Fruit fly (Drosophila melanogaster) whole organism, embryonic: Measurements from ENCODE around the gene mats.

ENCODE experiments used
- Adf1 ChIP-seq: fragments of 200-800 bp; sonication (Bioruptor generic); IDR thresholded peaks from 2 replicates; pipeline ENCODE4 v1.3.6; 2022; ENCODE audit warnings: missing biosample characterization, missing genetic modification characterization
- Atf-2 ChIP-seq: fragments of 200-800 bp; sonication (Bioruptor generic); optimal IDR thresholded peaks from 2 replicates; lab custom pipeline; 2016; ENCODE audit warnings: missing biosample characterization, missing genetic modification characterization
- CG10209 ChIP-seq: fragments of 200-800 bp; sonication (Bioruptor generic); optimal IDR thresholded peaks from 3 replicates; lab custom pipeline; 2017; ENCODE audit warnings: missing biosample characterization, mild to moderate bottlenecking, missing genetic modification characterization, missing genetic modification reagents
- CG10462 ChIP-seq: fragments of 200-800 bp; sonication (Bioruptor generic); optimal IDR thresholded peaks from 2 replicates; lab custom pipeline; 2016; ENCODE audit warnings: missing biosample characterization, missing genetic modification characterization
- CG14014 ChIP-seq: fragments of 200-800 bp; sonication (Bioruptor generic); IDR thresholded peaks from 2 replicates; pipeline ENCODE4 v1.3.6; 2022; ENCODE audit warnings: missing biosample characterization, missing genetic modification characterization
- CG15479 ChIP-seq: fragments of 200-800 bp; sonication (Bioruptor generic); optimal IDR thresholded peaks from 3 replicates; lab custom pipeline; 2019; ENCODE audit warnings: missing biosample characterization, mild to moderate bottlenecking, missing genetic modification characterization, moderate library complexity
- CG2678 ChIP-seq: fragments of 200-800 bp; sonication (Bioruptor generic); optimal IDR thresholded peaks from 3 replicates; lab custom pipeline; 2019; ENCODE audit warnings: missing biosample characterization, mild to moderate bottlenecking, missing genetic modification characterization, moderate library complexity
- CG30431 ChIP-seq: fragments of 200-800 bp; sonication (Bioruptor generic); optimal IDR thresholded peaks from 2 replicates; lab custom pipeline; 2017; ENCODE audit warnings: missing biosample characterization, missing genetic modification characterization
- CG3407 ChIP-seq: fragments of 200-800 bp; sonication (Bioruptor generic); optimal IDR thresholded peaks from 2 replicates; lab custom pipeline; 2018; ENCODE audit warnings: missing biosample characterization, mild to moderate bottlenecking, missing genetic modification characterization
- CG8281 ChIP-seq: fragments of 200-800 bp; sonication (Bioruptor generic); optimal IDR thresholded peaks from 2 replicates; lab custom pipeline; 2018; ENCODE audit warnings: missing biosample characterization, mild to moderate bottlenecking, missing genetic modification characterization, moderate library complexity
- D ChIP-seq, 2 experiments: fragments of 200-800 bp in 1 of 2; fragments of >200 bp in 1 of 2; sonication (Bioruptor generic) in 1 of 2; optimal IDR thresholded peaks; 2 replicates in 1 of 2; 3 replicates in 1 of 2; lab custom pipeline; 2017; ENCODE audit warnings: mild to moderate bottlenecking in 1 of 2, missing biosample characterization in 1 of 2, missing genetic modification characterization in 1 of 2, missing genetic modification reagents in 1 of 2
- Deaf1 ChIP-seq: fragments of 200-800 bp; optimal IDR thresholded peaks from 3 replicates; lab custom pipeline; 2019; ENCODE audit warnings: missing biosample characterization, mild to moderate bottlenecking, missing genetic modification characterization, moderate library complexity
- Dp ChIP-seq: fragments of 200-800 bp; sonication (Bioruptor generic); optimal IDR thresholded peaks from 2 replicates; lab custom pipeline; 2018; ENCODE audit warnings: missing biosample characterization, mild to moderate bottlenecking, missing genetic modification characterization, moderate library complexity
- Hand ChIP-seq: fragments of 200-800 bp; sonication (Bioruptor generic); optimal IDR thresholded peaks from 2 replicates; lab custom pipeline; 2017; ENCODE audit warnings: mild to moderate bottlenecking, missing biosample characterization, missing genetic modification reagents, missing genetic modification characterization
- Hr3 ChIP-seq: fragments of 200-800 bp; sonication (Bioruptor generic); optimal IDR thresholded peaks from 3 replicates; lab custom pipeline; 2016; ENCODE audit warnings: missing biosample characterization, missing genetic modification characterization
- Hr51 ChIP-seq, 2 experiments: fragments of 200-800 bp; sonication (Bioruptor generic); optimal IDR thresholded peaks; 2 replicates in 1 of 2; 3 replicates in 1 of 2; lab custom pipeline; 2016 to 2018; ENCODE audit warnings: missing biosample characterization in 2 of 2, missing genetic modification characterization in 2 of 2, mild to moderate bottlenecking in 1 of 2, moderate library complexity in 1 of 2
- Med ChIP-seq: fragments of 200-800 bp; sonication (Bioruptor generic); peaks from one replicate; lab custom pipeline; 2016; ENCODE audit warnings: missing biosample characterization, missing genetic modification characterization, mild to moderate bottlenecking, inconsistent platforms, moderate library complexity
- NFAT ChIP-seq: fragments of 200-800 bp; sonication (Bioruptor generic); IDR thresholded peaks from 2 replicates; pipeline ENCODE4 v1.3.6; 2022; ENCODE audit warnings: missing biosample characterization, missing genetic modification characterization
- NfI ChIP-seq: fragments of 200-800 bp; sonication (Bioruptor generic); optimal IDR thresholded peaks from 3 replicates; lab custom pipeline; 2018; ENCODE audit warnings: missing biosample characterization, mild to moderate bottlenecking, missing genetic modification characterization, moderate library complexity
- PHDP ChIP-seq: fragments of 200-800 bp; sonication (Bioruptor generic); optimal IDR thresholded peaks from 3 replicates; lab custom pipeline; 2018; ENCODE audit warnings: missing biosample characterization, mild to moderate bottlenecking, missing genetic modification characterization, moderate library complexity
- Ptx1 ChIP-seq: fragments of 200-800 bp; sonication (Bioruptor generic); IDR thresholded peaks from 2 replicates; pipeline ENCODE4 v1.3.6; 2022; ENCODE audit warnings: missing biosample characterization, missing genetic modification characterization
- Sox100B ChIP-seq: fragments of 200-800 bp; sonication (Bioruptor generic); optimal IDR thresholded peaks from 3 replicates; lab custom pipeline; 2018; ENCODE audit warnings: missing biosample characterization, mild to moderate bottlenecking, missing genetic modification characterization
- Stat92E ChIP-seq, 3 experiments: fragments of >200 bp in 2 of 3; fragments of 200-800 bp in 1 of 3; sonication (Bioruptor generic) in 1 of 3; optimal IDR thresholded peaks; 2 replicates each; lab custom pipeline; 2017 to 2019; ENCODE audit warnings: missing biosample characterization in 3 of 3, missing genetic modification characterization in 3 of 3, mild to moderate bottlenecking in 1 of 3, moderate library complexity in 1 of 3
- Taf1 ChIP-seq: fragments of 200-800 bp; sonication (Bioruptor generic); IDR thresholded peaks from 2 replicates; pipeline ENCODE4 v1.3.6; 2022; ENCODE audit warnings: missing biosample characterization, missing genetic modification characterization
- Xrp1 ChIP-seq: fragments of 200-800 bp; sonication (Bioruptor generic); IDR thresholded peaks from 2 replicates; pipeline ENCODE4 v1.3.6; 2022; ENCODE audit warnings: missing biosample characterization, missing genetic modification characterization
- br ChIP-seq: fragments of >200 bp; optimal IDR thresholded peaks from 2 replicates; lab custom pipeline; 2017
- chn ChIP-seq: fragments of 200-800 bp; sonication (Bioruptor generic); optimal IDR thresholded peaks from 2 replicates; lab custom pipeline; 2016; ENCODE audit warnings: missing biosample characterization, missing genetic modification characterization
- crol ChIP-seq: fragments of 200-800 bp; sonication (Bioruptor generic); IDR thresholded peaks from 2 replicates; pipeline ENCODE4 v1.3.6; 2022; ENCODE audit warnings: missing biosample characterization, missing genetic modification characterization
- dan ChIP-seq: fragments of 200-800 bp; sonication (Bioruptor generic); IDR thresholded peaks from 2 replicates; pipeline ENCODE4 v1.3.6; 2022; ENCODE audit warnings: missing biosample characterization, missing genetic modification characterization
- disco-r ChIP-seq: fragments of 200-800 bp; sonication (Bioruptor generic); optimal IDR thresholded peaks from 2 replicates; lab custom pipeline; 2016; ENCODE audit warnings: missing biosample characterization, missing genetic modification characterization
- fd102C ChIP-seq: fragments of 200-800 bp; sonication (Bioruptor generic); optimal IDR thresholded peaks from 2 replicates; lab custom pipeline; 2018; ENCODE audit warnings: missing biosample characterization, mild to moderate bottlenecking, missing genetic modification characterization, moderate library complexity
- fd3F ChIP-seq: fragments of 200-800 bp; sonication (Bioruptor generic); optimal IDR thresholded peaks from 2 replicates; lab custom pipeline; 2018; ENCODE audit warnings: missing biosample characterization, mild to moderate bottlenecking, missing genetic modification characterization, moderate library complexity
- gce ChIP-seq: fragments of 200-800 bp; sonication (Bioruptor generic); IDR thresholded peaks from 3 replicates; pipeline ENCODE4 v1.3.6; 2022; ENCODE audit warnings: missing biosample characterization, missing genetic modification characterization
- grn ChIP-seq: fragments of 200-800 bp; sonication (Bioruptor generic); optimal IDR thresholded peaks from 3 replicates; lab custom pipeline; 2017; ENCODE audit warnings: missing biosample characterization, missing genetic modification characterization
- gsb ChIP-seq: fragments of 200-800 bp; sonication (Bioruptor generic); IDR thresholded peaks from 2 replicates; pipeline ENCODE4 v1.3.6; 2022; ENCODE audit warnings: missing biosample characterization, missing genetic modification characterization
- maf-S ChIP-seq: fragments of 200-800 bp; sonication (Bioruptor generic); optimal IDR thresholded peaks from 2 replicates; lab custom pipeline; 2016; ENCODE audit warnings: missing biosample characterization, missing genetic modification characterization
- onecut ChIP-seq: fragments of 200-800 bp; sonication (Bioruptor generic); IDR thresholded peaks from 2 replicates; pipeline ENCODE4 v1.3.6; 2022; ENCODE audit warnings: missing biosample characterization, missing genetic modification characterization
- pnt ChIP-seq: fragments of 200-800 bp; sonication (Bioruptor generic); optimal IDR thresholded peaks from 3 replicates; lab custom pipeline; 2016; ENCODE audit warnings: missing biosample characterization, missing genetic modification characterization
- prd ChIP-seq, 3 experiments: fragments of >200 bp in 2 of 3; fragments of 200-800 bp in 1 of 3; sonication (Bioruptor generic) in 1 of 3; optimal IDR thresholded peaks in 2 of 3; IDR thresholded peaks in 1 of 3; 2 replicates in 2 of 3; 3 replicates in 1 of 3; pipeline versions ENCODE4 v1.3.6 to Lab custom; 2017 to 2022; ENCODE audit warnings: missing biosample characterization in 1 of 3, missing genetic modification characterization in 1 of 3
- psq ChIP-seq: fragments of 200-800 bp; sonication (Bioruptor generic); optimal IDR thresholded peaks from 2 replicates; lab custom pipeline; 2017; ENCODE audit warnings: missing biosample characterization, missing genetic modification characterization
- ranshi ChIP-seq: fragments of 200-800 bp; sonication (Bioruptor generic); IDR thresholded peaks from 2 replicates; pipeline ENCODE4 v1.3.6; 2022; ENCODE audit warnings: missing biosample characterization, missing genetic modification characterization
- sc ChIP-seq, 3 experiments: fragments of >200 bp in 2 of 3; fragments of 200-800 bp in 1 of 3; sonication (Bioruptor generic) in 1 of 3; optimal IDR thresholded peaks; 2 replicates in 2 of 3; 3 replicates in 1 of 3; lab custom pipeline; 2017; ENCODE audit warnings: mild to moderate bottlenecking in 1 of 3, missing biosample characterization in 1 of 3, missing genetic modification characterization in 1 of 3, missing genetic modification reagents in 1 of 3
- shn ChIP-seq: fragments of 200-800 bp; sonication (Bioruptor generic); optimal IDR thresholded peaks from 3 replicates; lab custom pipeline; 2016; ENCODE audit warnings: missing biosample characterization, missing genetic modification characterization
- so ChIP-seq: fragments of 200-800 bp; sonication (Bioruptor generic); IDR thresholded peaks from 3 replicates; pipeline ENCODE4 v1.3.6; 2022; ENCODE audit warnings: missing biosample characterization, missing genetic modification characterization
- stwl ChIP-seq: fragments of 200-800 bp; sonication (Bioruptor generic); optimal IDR thresholded peaks from 3 replicates; lab custom pipeline; 2018; ENCODE audit warnings: missing biosample characterization, mild to moderate bottlenecking, missing genetic modification characterization, moderate library complexity
- sug ChIP-seq: fragments of 200-800 bp; optimal IDR thresholded peaks from 2 replicates; lab custom pipeline; 2019; ENCODE audit warnings: missing biosample characterization, mild to moderate bottlenecking, missing genetic modification characterization, moderate library complexity
- tap ChIP-seq: fragments of 200-800 bp; optimal IDR thresholded peaks from 3 replicates; lab custom pipeline; 2019; ENCODE audit warnings: missing biosample characterization, mild to moderate bottlenecking, missing genetic modification characterization, moderate library complexity
- trh ChIP-seq: fragments of 200-800 bp; sonication (Bioruptor generic); optimal IDR thresholded peaks from 2 replicates; lab custom pipeline; 2016; ENCODE audit warnings: missing biosample characterization, missing genetic modification characterization
- unc-4 ChIP-seq: fragments of 200-800 bp; sonication (Bioruptor generic); IDR thresholded peaks from 2 replicates; pipeline ENCODE4 v1.3.6; 2022; ENCODE audit warnings: missing biosample characterization, missing genetic modification characterization; ENCODE audit not compliant: partially characterized antibody
- usp ChIP-seq: fragments of >200 bp; optimal IDR thresholded peaks from 2 replicates; lab custom pipeline; 2017; ENCODE audit warnings: missing biosample characterization, missing genetic modification characterization

Gene mats

DNA sequence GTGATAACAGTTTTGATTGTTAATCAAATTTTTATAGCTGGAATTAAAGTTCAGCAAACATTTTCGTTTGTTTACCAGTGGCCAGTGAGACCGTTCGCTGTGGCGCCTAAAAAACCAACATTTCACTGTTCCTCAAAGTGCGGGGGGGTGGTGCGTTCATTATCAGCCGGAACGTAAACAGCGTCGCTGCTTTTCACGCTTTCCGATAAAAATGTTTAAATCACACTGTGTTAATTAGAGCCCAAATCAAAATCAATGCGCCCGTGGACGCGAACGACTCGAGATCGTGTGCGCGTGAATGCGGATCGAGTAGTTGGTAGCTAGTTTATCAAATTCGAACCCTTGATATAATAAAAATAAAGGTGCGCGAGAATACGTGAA lies 26.9 kb downstream of the mats start, which contains the start of gene CG34376 (continued):
- no peak for TF ChIP-seq prd (optimal IDR thresholded peaks at IDR 0.05; lab: Kevin White, UChicago)
- 0 out of 3 replicates have a peak, but pooled peaks have one; percentile 4 for TF ChIP-seq prd (GFP tag; IDR thresholded peaks at IDR 0.05; lab: Robert Waterston, UW)
- peak; percentile 27 for TF ChIP-seq Xrp1
- TF ChIP-seq br: no peak
- TF ChIP-seq onecut: peak; percentile 50
- TF ChIP-seq psq (GFP tag; lab: Kevin White, UChicago): peak; percentile 85
- TF ChIP-seq Hr51 (GFP tag; optimal IDR thresholded peaks at IDR 0.05; lab: Kevin White, UChicago): peak in 1 of 2 experiments; percentile 22
- no peak for TF ChIP-seq chn (GFP tag; lab: Kevin White, UChicago)
- no peak for TF ChIP-seq Atf-2 (GFP tag; lab: Kevin White, UChicago)
- TF ChIP-seq dan (GFP tag; lab: Robert Waterston, UW): no peak
- peak; percentile 41 for TF ChIP-seq CG14014 (GFP tag; lab: Robert Waterston, UW)
- TF ChIP-seq Taf1 (GFP tag; lab: Robert Waterston, UW): no peak
- TF ChIP-seq gsb (GFP tag; lab: Robert Waterston, UW): peak; percentile 59
- no peak for TF ChIP-seq tap
- peak; percentile 77 for TF ChIP-seq grn (GFP tag; lab: Kevin White, UChicago)
- no peak for TF ChIP-seq sc (optimal IDR thresholded peaks at IDR 0.05; lab: Kevin White, UChicago)
- TF ChIP-seq sc (GFP tag; optimal IDR thresholded peaks at IDR 0.05; lab: Kevin White, UChicago): no peak
- TF ChIP-seq gce (GFP tag; lab: Robert Waterston, UW): 0 out of 3 replicates have a peak, but pooled peaks have one; percentile 19
- no peak for TF ChIP-seq so (GFP tag; lab: Robert Waterston, UW)
- no peak for TF ChIP-seq usp (GFP tag; lab: Kevin White, UChicago)
- no peak for TF ChIP-seq maf-S (GFP tag; lab: Kevin White, UChicago)
- TF ChIP-seq CG10462 (GFP tag; lab: Kevin White, UChicago): no peak
- TF ChIP-seq D (optimal IDR thresholded peaks at IDR 0.05; lab: Kevin White, UChicago): no peak
- TF ChIP-seq D (GFP tag; optimal IDR thresholded peaks at IDR 0.05; lab: Kevin White, UChicago): no peak
- peak; percentile 65 for TF ChIP-seq Dp (GFP tag; lab: Kevin White, UChicago)
- TF ChIP-seq CG2678 (tag; lab: Kevin White, UChicago): peak; percentile 38
- peak; percentile 78 for TF ChIP-seq NFAT (GFP tag; lab: Robert Waterston, UW)
- no peak for TF ChIP-seq shn (GFP tag; lab: Kevin White, UChicago)
- no peak for TF ChIP-seq CG15479 (GFP tag; lab: Kevin White, UChicago)
- peak; percentile 90 for TF ChIP-seq Med (GFP tag; lab: Kevin White, UChicago)
- peak; percentile 64 for TF ChIP-seq stwl
- TF ChIP-seq CG8281 (tag; lab: Kevin White, UChicago): no peak
- TF ChIP-seq sug (tag; lab: Kevin White, UChicago): peak; percentile 61
- no peak for TF ChIP-seq CG10209 (GFP tag; lab: Kevin White, UChicago)
- no peak for TF ChIP-seq Stat92E (GFP tag; optimal IDR thresholded peaks at IDR 0.05; lab: Kevin White, UChicago)
- TF ChIP-seq Adf1 (GFP tag; lab: Robert Waterston, UW): peak; percentile 88
- no peak for TF ChIP-seq pnt (GFP tag; lab: Kevin White, UChicago)
- TF ChIP-seq NfI (GFP tag; lab: Kevin White, UChicago): peak; percentile 49
- peak; percentile 8 for TF ChIP-seq CG30431 (GFP tag; lab: Kevin White, UChicago)
- no peak for TF ChIP-seq trh
- no peak for TF ChIP-seq Hand
- TF ChIP-seq unc-4 (GFP tag; lab: Robert Waterston, UW): no peak
- peak; percentile 100 for TF ChIP-seq crol (GFP tag; lab: Robert Waterston, UW)
- peak; percentile 33 for TF ChIP-seq Hr3 (GFP tag; lab: Kevin White, UChicago)
- TF ChIP-seq CG3407 (GFP tag; lab: Kevin White, UChicago): peak; percentile 34
- TF ChIP-seq Deaf1 (tag; lab: Kevin White, UChicago): peak; percentile 26
- TF ChIP-seq Sox100B (GFP tag; lab: Kevin White, UChicago): no peak
- TF ChIP-seq disco-r (GFP tag; lab: Kevin White, UChicago): no peak
- no peak for TF ChIP-seq fd3F (GFP tag; lab: Kevin White, UChicago)
- TF ChIP-seq ranshi (GFP tag; lab: Robert Waterston, UW): peak; percentile 9; the same call in 1 of the 2 replicates
- TF ChIP-seq PHDP: peak; percentile 49
- no peak for TF ChIP-seq fd102C (GFP tag; lab: Kevin White, UChicago)
- TF ChIP-seq Ptx1 (GFP tag; lab: Robert Waterston, UW): peak; percentile 36; the same call in 1 of the 2 replicates
